Fruit fly (Drosophila melanogaster) whole organism, embryonic: ENCODE results near the gene InR.
A peak's percentile ranks its signal among the peaks of the same experiment; 100 is the strongest.

Experiments used
- Atf-2 ChIP-seq: fragments of 200-800 bp; sonication (Bioruptor generic); optimal IDR thresholded peaks from 2 replicates; lab custom pipeline; 2016; ENCODE audit warnings: missing biosample characterization, missing genetic modification characterization
- Bdp1 ChIP-seq: fragments of 200-800 bp; sonication (Bioruptor generic); optimal IDR thresholded peaks from 3 replicates; lab custom pipeline; 2016; ENCODE audit warnings: missing biosample characterization, missing genetic modification characterization
- CG10979 ChIP-seq: fragments of 200-800 bp; sonication (Bioruptor generic); optimal IDR thresholded peaks from 2 replicates; lab custom pipeline; 2018; ENCODE audit warnings: missing biosample characterization, mild to moderate bottlenecking, missing genetic modification characterization, moderate library complexity
- CG11504 ChIP-seq: fragments of 200-800 bp; sonication (Bioruptor generic); optimal IDR thresholded peaks from 3 replicates; lab custom pipeline; 2019; ENCODE audit warnings: missing biosample characterization, mild to moderate bottlenecking, missing genetic modification characterization, moderate library complexity
- CG12236 ChIP-seq: fragments of 200-800 bp; sonication (Bioruptor generic); optimal IDR thresholded peaks from 2 replicates; lab custom pipeline; 2016; ENCODE audit warnings: missing biosample characterization, missing genetic modification characterization
- CG12391 ChIP-seq: fragments of 200-800 bp; sonication (Bioruptor generic); optimal IDR thresholded peaks from 3 replicates; lab custom pipeline; 2018; ENCODE audit warnings: missing biosample characterization, mild to moderate bottlenecking, missing genetic modification characterization, moderate library complexity
- CG15479 ChIP-seq: fragments of 200-800 bp; sonication (Bioruptor generic); optimal IDR thresholded peaks from 3 replicates; lab custom pipeline; 2019; ENCODE audit warnings: missing biosample characterization, mild to moderate bottlenecking, missing genetic modification characterization, moderate library complexity
- CG16815 ChIP-seq: fragments of 200-800 bp; sonication (Bioruptor generic); optimal IDR thresholded peaks from 3 replicates; lab custom pipeline; 2017; ENCODE audit warnings: missing biosample characterization, mild to moderate bottlenecking, missing genetic modification characterization
- CG33213 ChIP-seq: fragments of 200-800 bp; sonication (Bioruptor generic); optimal IDR thresholded peaks from 3 replicates; lab custom pipeline; 2016; ENCODE audit warnings: missing biosample characterization, missing genetic modification characterization
- CG3407 ChIP-seq: fragments of 200-800 bp; sonication (Bioruptor generic); optimal IDR thresholded peaks from 2 replicates; lab custom pipeline; 2018; ENCODE audit warnings: missing biosample characterization, mild to moderate bottlenecking, missing genetic modification characterization
- CG3847 ChIP-seq: fragments of 200-800 bp; sonication (Bioruptor generic); IDR thresholded peaks from 2 replicates; pipeline ENCODE4 v1.3.6; 2022; ENCODE audit warnings: missing biosample characterization, missing genetic modification characterization
- CG4617 ChIP-seq: fragments of 200-800 bp; sonication (Bioruptor generic); optimal IDR thresholded peaks from 3 replicates; lab custom pipeline; 2016; ENCODE audit warnings: missing biosample characterization, missing genetic modification characterization, borderline replicate concordance
- CG4707 ChIP-seq: fragments of 200-800 bp; sonication (Bioruptor generic); optimal IDR thresholded peaks from 2 replicates; lab custom pipeline; 2018; ENCODE audit warnings: missing biosample characterization, mild to moderate bottlenecking, missing genetic modification characterization, moderate library complexity
- CG4730 ChIP-seq: fragments of 200-800 bp; sonication (Bioruptor generic); IDR thresholded peaks from 2 replicates; pipeline ENCODE4 v1.3.6; 2022; ENCODE audit warnings: missing biosample characterization, missing genetic modification characterization
- CG5245 ChIP-seq: fragments of 200-800 bp; sonication (Bioruptor generic); optimal IDR thresholded peaks from 3 replicates; lab custom pipeline; 2016; ENCODE audit warnings: missing biosample characterization, missing genetic modification characterization
- CG6683 ChIP-seq: fragments of 200-800 bp; sonication (Bioruptor generic); optimal IDR thresholded peaks from 2 replicates; lab custom pipeline; 2017; ENCODE audit warnings: missing biosample characterization, mild to moderate bottlenecking, missing genetic modification characterization, missing genetic modification reagents
- CG7786 ChIP-seq: fragments of 200-800 bp; sonication (Bioruptor generic); optimal IDR thresholded peaks from 2 replicates; lab custom pipeline; 2016; ENCODE audit warnings: missing biosample characterization, missing genetic modification characterization
- CG7839 ChIP-seq: fragments of 200-800 bp; sonication (Bioruptor generic); optimal IDR thresholded peaks from 3 replicates; lab custom pipeline; 2018; ENCODE audit warnings: missing biosample characterization, mild to moderate bottlenecking, missing genetic modification characterization, moderate library complexity
- Dek ChIP-seq: fragments of 200-800 bp; sonication (Bioruptor generic); optimal IDR thresholded peaks from 3 replicates; lab custom pipeline; 2019; ENCODE audit warnings: missing biosample characterization, mild to moderate bottlenecking, missing genetic modification characterization, moderate library complexity
- Doc2 ChIP-seq: fragments of 200-800 bp; sonication (Bioruptor generic); IDR thresholded peaks from 2 replicates; pipeline ENCODE4 v1.3.6; 2022; ENCODE audit warnings: missing biosample characterization, missing genetic modification characterization
- Dp ChIP-seq: fragments of 200-800 bp; sonication (Bioruptor generic); optimal IDR thresholded peaks from 2 replicates; lab custom pipeline; 2018; ENCODE audit warnings: missing biosample characterization, mild to moderate bottlenecking, missing genetic modification characterization, moderate library complexity
- E2f2 ChIP-seq: fragments of 200-800 bp; sonication (Bioruptor generic); IDR thresholded peaks from 2 replicates; pipeline ENCODE4 v1.3.6; 2022; ENCODE audit warnings: missing biosample characterization, missing genetic modification characterization
- Fer1 ChIP-seq: fragments of 200-800 bp; sonication (Bioruptor generic); optimal IDR thresholded peaks from 2 replicates; lab custom pipeline; 2017; ENCODE audit warnings: missing biosample characterization, mild to moderate bottlenecking, missing genetic modification characterization
- GATAe ChIP-seq: fragments of 200-800 bp; sonication (Bioruptor generic); conservative IDR thresholded peaks from 2 replicates; pipeline ENCODE4 v1.3.6; 2022; ENCODE audit warnings: missing biosample characterization, missing genetic modification characterization
- Hmx ChIP-seq: fragments of 200-800 bp; sonication (Bioruptor generic); optimal IDR thresholded peaks from 2 replicates; lab custom pipeline; 2016; ENCODE audit warnings: missing biosample characterization, missing genetic modification characterization
- Mrtf ChIP-seq: fragments of 200-800 bp; sonication (Bioruptor generic); IDR thresholded peaks from 3 replicates; pipeline ENCODE4 v1.3.6; 2022; ENCODE audit warnings: missing biosample characterization, missing genetic modification characterization
- Optix ChIP-seq: fragments of 200-800 bp; sonication (Bioruptor generic); IDR thresholded peaks from 3 replicates; pipeline ENCODE4 v1.3.6; 2022; ENCODE audit warnings: missing biosample characterization, missing genetic modification characterization
- Rfx ChIP-seq: fragments of 200-800 bp; sonication (Bioruptor generic); IDR thresholded peaks from 2 replicates; pipeline ENCODE4 v1.3.6; 2022; ENCODE audit warnings: missing biosample characterization, missing genetic modification characterization
- Sin3A ChIP-seq: fragments of >200 bp; optimal IDR thresholded peaks from 2 replicates; lab custom pipeline; 2018
- Spps ChIP-seq: fragments of 200-800 bp; sonication (Bioruptor generic); optimal IDR thresholded peaks from 2 replicates; lab custom pipeline; 2018; ENCODE audit warnings: missing biosample characterization, mild to moderate bottlenecking, missing genetic modification characterization
- Tbp ChIP-seq: fragments of >200 bp; optimal IDR thresholded peaks from 2 replicates; lab custom pipeline; 2018; ENCODE audit warnings: missing biosample characterization, missing genetic modification characterization
- ab ChIP-seq: fragments of 200-800 bp; sonication (Bioruptor generic); optimal IDR thresholded peaks from 2 replicates; lab custom pipeline; 2016; ENCODE audit warnings: missing biosample characterization, missing genetic modification characterization
- az2 ChIP-seq: fragments of 200-800 bp; sonication (Bioruptor generic); optimal IDR thresholded peaks from 3 replicates; lab custom pipeline; 2016; ENCODE audit warnings: missing biosample characterization, missing genetic modification characterization
- caup ChIP-seq: fragments of 200-800 bp; sonication (Bioruptor generic); optimal IDR thresholded peaks from 3 replicates; lab custom pipeline; 2017; ENCODE audit warnings: missing biosample characterization, mild to moderate bottlenecking, missing genetic modification characterization, moderate library complexity; ENCODE audit not compliant: severe bottlenecking
- crol ChIP-seq: fragments of 200-800 bp; sonication (Bioruptor generic); IDR thresholded peaks from 2 replicates; pipeline ENCODE4 v1.3.6; 2022; ENCODE audit warnings: missing biosample characterization, missing genetic modification characterization
- crp ChIP-seq, 2 experiments: fragments of 200-800 bp; sonication (Bioruptor generic); optimal IDR thresholded peaks; 2 replicates in 1 of 2; 3 replicates in 1 of 2; lab custom pipeline; 2017; ENCODE audit warnings: missing biosample characterization in 2 of 2, missing genetic modification characterization in 2 of 2, mild to moderate bottlenecking in 1 of 2, moderate library complexity in 1 of 2
- dan ChIP-seq: fragments of 200-800 bp; sonication (Bioruptor generic); IDR thresholded peaks from 2 replicates; pipeline ENCODE4 v1.3.6; 2022; ENCODE audit warnings: missing biosample characterization, missing genetic modification characterization
- disco-r ChIP-seq: fragments of 200-800 bp; sonication (Bioruptor generic); optimal IDR thresholded peaks from 2 replicates; lab custom pipeline; 2016; ENCODE audit warnings: missing biosample characterization, missing genetic modification characterization
- fd102C ChIP-seq: fragments of 200-800 bp; sonication (Bioruptor generic); optimal IDR thresholded peaks from 2 replicates; lab custom pipeline; 2018; ENCODE audit warnings: missing biosample characterization, mild to moderate bottlenecking, missing genetic modification characterization, moderate library complexity
- hbn ChIP-seq: fragments of 200-800 bp; sonication (Bioruptor generic); IDR thresholded peaks from 2 replicates; pipeline ENCODE4 v1.3.6; 2022; ENCODE audit warnings: missing biosample characterization, missing genetic modification characterization; ENCODE audit not compliant: partially characterized antibody
- nau ChIP-seq: fragments of 200-800 bp; sonication (Bioruptor generic); optimal IDR thresholded peaks from 3 replicates; lab custom pipeline; 2017; ENCODE audit warnings: missing biosample characterization, mild to moderate bottlenecking, missing genetic modification characterization, missing genetic modification reagents
- oc ChIP-seq: fragments of 200-800 bp; sonication (Bioruptor generic); optimal IDR thresholded peaks from 2 replicates; lab custom pipeline; 2018; ENCODE audit warnings: missing biosample characterization, mild to moderate bottlenecking, missing genetic modification characterization, moderate library complexity
- psq ChIP-seq: fragments of 200-800 bp; sonication (Bioruptor generic); optimal IDR thresholded peaks from 2 replicates; lab custom pipeline; 2017; ENCODE audit warnings: missing biosample characterization, missing genetic modification characterization
- run ChIP-seq: fragments of 200-800 bp; sonication (Bioruptor generic); optimal IDR thresholded peaks from 3 replicates; lab custom pipeline; 2018; ENCODE audit warnings: missing biosample characterization, mild to moderate bottlenecking, missing genetic modification characterization
- scrt ChIP-seq: fragments of 200-800 bp; sonication (Bioruptor generic); optimal IDR thresholded peaks from 2 replicates; lab custom pipeline; 2018; ENCODE audit warnings: missing biosample characterization, mild to moderate bottlenecking, missing genetic modification characterization, moderate library complexity
- sima ChIP-seq: fragments of 200-800 bp; sonication (Bioruptor generic); optimal IDR thresholded peaks from 2 replicates; lab custom pipeline; 2016; ENCODE audit warnings: missing biosample characterization, missing genetic modification characterization

The InR gene

DNA sequence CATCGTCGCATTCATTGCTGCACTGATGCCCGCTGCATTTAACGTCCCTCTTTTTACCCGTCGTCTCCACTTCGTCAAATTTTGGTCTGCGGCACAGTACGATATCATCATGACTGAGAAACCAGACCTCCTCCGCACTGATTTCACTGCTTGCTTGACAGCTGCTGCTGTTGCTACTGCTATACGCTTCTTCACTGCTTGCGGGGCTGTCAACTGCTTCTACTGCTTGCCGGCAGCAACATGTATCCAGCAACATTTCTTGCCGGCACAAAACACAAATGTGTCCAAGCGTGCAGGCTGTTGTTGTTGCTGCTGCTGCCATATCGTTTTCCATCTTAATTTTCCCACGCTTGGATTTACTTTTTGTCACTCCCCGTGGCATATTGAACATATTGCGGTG lies 39.0 kb downstream of the InR start (continued):
- TF ChIP-seq CG16815, result no peak
- no peak for TF ChIP-seq sima (GFP tag; lab: Kevin White, UChicago)
- no peak for TF ChIP-seq Tbp (GFP tag; lab: Kevin White, UChicago)
- no peak for TF ChIP-seq hbn
- TF ChIP-seq disco-r (GFP tag; lab: Kevin White, UChicago), result no peak
- no peak for TF ChIP-seq caup (GFP tag; lab: Kevin White, UChicago)
- no peak for TF ChIP-seq CG4730 (GFP tag; lab: Robert Waterston, UW)
- TF ChIP-seq CG7839 (tag; lab: Kevin White, UChicago), result no peak
- peak; percentile 69 for TF ChIP-seq Fer1 (GFP tag; lab: Kevin White, UChicago)
- TF ChIP-seq crol (GFP tag; lab: Robert Waterston, UW), result peak; percentile 64; the same call in 1 of the 2 replicates
- TF ChIP-seq Hmx, result no peak
- TF ChIP-seq CG12236 (GFP tag; lab: Kevin White, UChicago), result no peak
- peak; percentile 36; the same call in 1 of the 2 replicates for TF ChIP-seq CG3847
- TF ChIP-seq CG6683 (GFP tag; lab: Kevin White, UChicago), result no peak
- TF ChIP-seq ab, result peak; percentile 0
- TF ChIP-seq CG4617 (GFP tag; lab: Kevin White, UChicago), result no peak
- peak; percentile 19 for TF ChIP-seq Dek
- TF ChIP-seq CG11504 (tag; lab: Kevin White, UChicago), result peak; percentile 100
- TF ChIP-seq CG4707 (GFP tag; lab: Kevin White, UChicago), result peak; percentile 54
- TF ChIP-seq Atf-2 (GFP tag; lab: Kevin White, UChicago), result no peak
- TF ChIP-seq CG3407 (GFP tag; lab: Kevin White, UChicago), result no peak
- TF ChIP-seq nau (GFP tag; lab: Kevin White, UChicago), result no peak
- TF ChIP-seq Sin3A (lab: Kevin White, UChicago), result no peak
- TF ChIP-seq Bdp1, result peak; percentile 52
- no peak for TF ChIP-seq oc (tag; lab: Kevin White, UChicago)
- peak; percentile 36; the same call in 1 of the 2 replicates for TF ChIP-seq Rfx (GFP tag; lab: Robert Waterston, UW)
- TF ChIP-seq psq (GFP tag; lab: Kevin White, UChicago), result no peak
- peak; percentile 44 for TF ChIP-seq CG10979 (tag; lab: Kevin White, UChicago)
- peak; percentile 34 for TF ChIP-seq CG12391 (tag; lab: Kevin White, UChicago)
- TF ChIP-seq Doc2, result no peak
- TF ChIP-seq Spps (tag; lab: Kevin White, UChicago), result no peak
- TF ChIP-seq E2f2, result peak; percentile 47; the same call in 1 of the 2 replicates
- 0 out of 3 replicates have a peak, but pooled peaks have one; percentile 18 for TF ChIP-seq Mrtf (GFP tag; lab: Robert Waterston, UW)
- TF ChIP-seq scrt (GFP tag; lab: Kevin White, UChicago), result no peak
- TF ChIP-seq crp (GFP tag; optimal IDR thresholded peaks at IDR 0.05; lab: Kevin White, UChicago), result peak in 1 of 2 experiments; percentile 69
- 0 out of 3 replicates have a peak, but pooled peaks have one; percentile 13 for TF ChIP-seq Optix (GFP tag; lab: Robert Waterston, UW)
- TF ChIP-seq Dp, result peak; percentile 34
- no peak for TF ChIP-seq GATAe (GFP tag; lab: Robert Waterston, UW)
- TF ChIP-seq CG7786 (GFP tag; lab: Kevin White, UChicago), result no peak
- no peak for TF ChIP-seq CG5245 (GFP tag; lab: Kevin White, UChicago)

DNA sequence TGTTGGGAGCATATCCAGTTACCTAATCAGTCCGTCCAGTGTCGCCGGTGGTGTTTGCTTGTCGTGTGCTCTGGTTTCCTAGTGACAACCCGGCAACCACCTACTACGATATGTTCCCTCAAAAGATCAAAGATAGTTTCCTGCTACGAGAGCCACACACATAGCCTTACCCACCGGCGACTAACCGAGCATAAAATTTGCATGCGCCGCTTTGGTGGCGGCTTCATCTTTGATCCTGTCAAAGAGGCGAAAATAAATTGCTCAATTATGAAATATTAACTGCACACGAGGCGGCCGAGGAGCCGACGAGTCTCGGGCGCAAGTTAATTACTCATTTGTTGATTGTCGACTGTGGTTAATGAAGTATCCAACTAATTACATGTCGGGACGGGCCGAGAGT lies 50.1 kb downstream of the InR start, which contains the start of gene CG15498:
Gene CG15498 (minus strand): TSS at position 101 of the 400 bp plus-strand sequence.
- TF ChIP-seq CG33213 (GFP tag; lab: Kevin White, UChicago), result no peak
- no peak for TF ChIP-seq run (tag; lab: Kevin White, UChicago)
- TF ChIP-seq dan (GFP tag; lab: Robert Waterston, UW), result no peak
- no peak for TF ChIP-seq CG15479 (GFP tag; lab: Kevin White, UChicago)
- no peak for TF ChIP-seq az2
- no peak for TF ChIP-seq fd102C (GFP tag; lab: Kevin White, UChicago)
- TF ChIP-seq, all 482 proteins: peak for 0
